Worm (Caenorhabditis elegans) whole organism, late embryonic: ENCODE results near the gene rpi-1.

Experiments used
- C08G9.2 ChIP-seq: sonication (generic microtip); optimal IDR thresholded peaks from 2 replicates; lab custom pipeline; 2016; ENCODE audit warnings: mild to moderate bottlenecking, missing genetic modification characterization, moderate library complexity, missing compliant biosample characterization
- K09A11.1 ChIP-seq: sonication (generic microtip); optimal IDR thresholded peaks from 2 replicates; lab custom pipeline; 2017; ENCODE audit warnings: antibody characterized with exemption, mild to moderate bottlenecking, missing genetic modification characterization, missing compliant biosample characterization; ENCODE audit not compliant: insufficient read depth
- T23F11.4 ChIP-seq: fragments of 200-800 bp; sonication (Bioruptor generic); optimal IDR thresholded peaks from 2 replicates; lab custom pipeline; 2018; ENCODE audit warnings: mild to moderate bottlenecking, missing genetic modification characterization, missing compliant biosample characterization
- Y22D7AL.16 ChIP-seq: sonication (generic microtip); optimal IDR thresholded peaks from 2 replicates; lab custom pipeline; 2016; ENCODE audit warnings: missing genetic modification characterization, missing compliant biosample characterization
- ahr-1 ChIP-seq: sonication (generic microtip); optimal IDR thresholded peaks from 2 replicates; lab custom pipeline; 2016; ENCODE audit warnings: missing genetic modification characterization, missing compliant biosample characterization
- ceh-14 ChIP-seq: sonication (generic microtip); optimal IDR thresholded peaks from 2 replicates; lab custom pipeline; 2016; ENCODE audit warnings: missing genotype, missing genetic modification characterization, missing compliant biosample characterization
- ceh-18 ChIP-seq: sonication (generic microtip); optimal IDR thresholded peaks from 2 replicates; lab custom pipeline; 2016; ENCODE audit warnings: missing genetic modification characterization, missing compliant biosample characterization
- ceh-2 ChIP-seq: sonication (generic microtip); optimal IDR thresholded peaks from 2 replicates; lab custom pipeline; 2016; ENCODE audit warnings: missing genotype, missing genetic modification characterization, missing compliant biosample characterization
- ceh-22 ChIP-seq: sonication (generic microtip); optimal IDR thresholded peaks from 2 replicates; lab custom pipeline; 2017; ENCODE audit warnings: missing biosample characterization, missing genetic modification characterization
- ceh-45 ChIP-seq: fragments of 200-800 bp; sonication (Bioruptor generic); IDR thresholded peaks from 2 replicates; pipeline ENCODE4 v1.3.6; 2022; ENCODE audit warnings: missing genetic modification reagents, missing genetic modification characterization, missing compliant biosample characterization
- ceh-9 ChIP-seq: sonication (generic microtip); optimal IDR thresholded peaks from 2 replicates; lab custom pipeline; 2016; ENCODE audit warnings: mild to moderate bottlenecking, missing genetic modification characterization, inconsistent platforms, missing compliant biosample characterization
- che-1 ChIP-seq: sonication (generic microtip); optimal IDR thresholded peaks from 2 replicates; lab custom pipeline; 2016; ENCODE audit warnings: mild to moderate bottlenecking, missing genetic modification characterization, missing compliant biosample characterization
- dmd-4 ChIP-seq: sonication (generic microtip); optimal IDR thresholded peaks from 2 replicates; lab custom pipeline; 2016; ENCODE audit warnings: borderline replicate concordance, missing genetic modification characterization, missing compliant biosample characterization
- dve-1 ChIP-seq: sonication (generic microtip); optimal IDR thresholded peaks from 2 replicates; lab custom pipeline; 2017; ENCODE audit warnings: antibody characterized with exemption, mild to moderate bottlenecking, missing genetic modification characterization, missing compliant biosample characterization
- elt-2 ChIP-seq: sonication (generic microtip); optimal IDR thresholded peaks from 2 replicates; lab custom pipeline; 2016; ENCODE audit warnings: missing genetic modification reagents, missing genetic modification characterization, missing compliant biosample characterization
- elt-4 ChIP-seq: sonication (generic microtip); optimal IDR thresholded peaks from 2 replicates; lab custom pipeline; 2016; ENCODE audit warnings: missing genetic modification characterization, missing compliant biosample characterization
- ets-4 ChIP-seq: sonication (generic microtip); optimal IDR thresholded peaks from 2 replicates; lab custom pipeline; 2016; ENCODE audit warnings: missing genetic modification characterization, missing compliant biosample characterization
- eyg-1 ChIP-seq: sonication (generic microtip); optimal IDR thresholded peaks from 2 replicates; lab custom pipeline; 2016; ENCODE audit warnings: missing genotype, missing genetic modification characterization, missing compliant biosample characterization
- fax-1 ChIP-seq: sonication (generic microtip); optimal IDR thresholded peaks from 2 replicates; lab custom pipeline; 2016; ENCODE audit warnings: missing genotype, missing genetic modification characterization, missing compliant biosample characterization
- fkh-6 ChIP-seq: sonication (generic microtip); optimal IDR thresholded peaks from 2 replicates; lab custom pipeline; 2016; ENCODE audit warnings: missing genetic modification characterization, missing compliant biosample characterization
- hlh-13 ChIP-seq: fragments of 200-800 bp; sonication (Bioruptor generic); optimal IDR thresholded peaks from 2 replicates; lab custom pipeline; 2018; ENCODE audit warnings: mild to moderate bottlenecking, missing genetic modification characterization, missing compliant biosample characterization
- hlh-8 ChIP-seq: sonication (generic microtip); optimal IDR thresholded peaks from 2 replicates; lab custom pipeline; 2016; ENCODE audit warnings: missing genotype, missing genetic modification characterization, missing compliant biosample characterization
- lim-6 ChIP-seq: sonication (generic microtip); optimal IDR thresholded peaks from 2 replicates; lab custom pipeline; 2016; ENCODE audit warnings: missing genetic modification characterization, missing compliant biosample characterization
- nfya-1 ChIP-seq: sonication (generic microtip); optimal IDR thresholded peaks from 2 replicates; lab custom pipeline; 2017; ENCODE audit warnings: missing genetic modification characterization, mild to moderate bottlenecking, missing compliant biosample characterization, antibody characterized with exemption, moderate library complexity
- nhr-232 ChIP-seq: sonication (generic microtip); optimal IDR thresholded peaks from 2 replicates; lab custom pipeline; 2016; ENCODE audit warnings: missing genetic modification characterization, missing compliant biosample characterization
- npax-4 ChIP-seq: sonication (generic microtip); optimal IDR thresholded peaks from 2 replicates; lab custom pipeline; 2016; ENCODE audit warnings: missing genetic modification characterization, missing compliant biosample characterization
- odd-2 ChIP-seq: sonication (generic microtip); optimal IDR thresholded peaks from 2 replicates; lab custom pipeline; 2017; ENCODE audit warnings: antibody characterized with exemption, mild to moderate bottlenecking, missing genetic modification characterization, missing compliant biosample characterization
- pat-9 ChIP-seq: fragments of 200-800 bp; sonication (Bioruptor generic); optimal IDR thresholded peaks from 2 replicates; lab custom pipeline; 2018; ENCODE audit warnings: mild to moderate bottlenecking, missing genetic modification characterization, moderate library complexity, missing compliant biosample characterization
- pqm-1 ChIP-seq: sonication (generic microtip); optimal IDR thresholded peaks from 2 replicates; lab custom pipeline; 2016; ENCODE audit warnings: missing genetic modification characterization, missing compliant biosample characterization
- pros-1 ChIP-seq: fragments of 150-350 bp; optimal IDR thresholded peaks from 2 replicates; lab custom pipeline; 2014; ENCODE audit warnings: missing biosample characterization, missing genetic modification reagents, missing genetic modification characterization
- sox-2 ChIP-seq: fragments of 200-800 bp; sonication (Bioruptor generic); IDR thresholded peaks from 2 replicates; pipeline ENCODE4 v1.3.6; 2022; ENCODE audit warnings: missing genetic modification reagents, missing genetic modification characterization, missing compliant biosample characterization
- ttx-3 ChIP-seq: sonication (generic microtip); optimal IDR thresholded peaks from 2 replicates; lab custom pipeline; 2016; ENCODE audit warnings: missing genetic modification reagents, missing genetic modification characterization, missing compliant biosample characterization
- unc-3 ChIP-seq, 2 experiments: fragments of 200-800 bp in 1 of 2; sonication (Bioruptor generic) in 1 of 2; sonication (generic microtip) in 1 of 2; conservative IDR thresholded peaks in 1 of 2; optimal IDR thresholded peaks in 1 of 2; 2 replicates each; pipeline versions ENCODE4 v1.3.6 to Lab custom; 2016 to 2022; ENCODE audit warnings: missing compliant biosample characterization in 2 of 2, missing genetic modification characterization in 2 of 2, missing genetic modification reagents in 1 of 2
- unc-42 ChIP-seq: sonication (generic microtip); optimal IDR thresholded peaks from 2 replicates; lab custom pipeline; 2016; ENCODE audit warnings: missing genotype, missing genetic modification characterization, missing compliant biosample characterization

rpi-1 gene

ce11 chrII:13976161-13976560 lies 13.9 kb upstream of the rpi-1 start, which contains the start of gene Y39G8B.2 (continued):
- TF ChIP-seq eyg-1 (peak; percentile 2), ceh-14 (peak; percentile 55), nhr-232 (tag; lab: Kevin White, UChicago) (no peak), ets-4 (tag; lab: Kevin White, UChicago) (no peak), ceh-45 (GFP tag; lab: Robert Waterston, UW) (no peak), pat-9 (tag; lab: Kevin White, UChicago) (peak; percentile 8)
- TF ChIP-seq, all 69 proteins: peak for 29

ce11 chrII:13974136-13974535 lies 11.9 kb upstream of the rpi-1 start:
- TF ChIP-seq ceh-18 (tag; lab: Kevin White, UChicago), result no peak
- no peak for TF ChIP-seq pros-1
- TF ChIP-seq elt-4, result no peak
- TF ChIP-seq odd-2 (tag; lab: Kevin White, UChicago), result no peak
- TF ChIP-seq hlh-8 (tag; lab: Kevin White, UChicago), result no peak
- peak; percentile 45 for TF ChIP-seq dve-1 (tag; lab: Kevin White, UChicago)
- TF ChIP-seq pqm-1 (tag; lab: Kevin White, UChicago), result no peak
- TF ChIP-seq ttx-3 (tag; lab: Kevin White, UChicago), result no peak
- no peak for TF ChIP-seq unc-3 (GFP tag; conservative IDR thresholded peaks at IDR 0.05; lab: Robert Waterston, UW)
- no peak for TF ChIP-seq unc-3 (tag; optimal IDR thresholded peaks at IDR 0.05; lab: Kevin White, UChicago)

- TF ChIP-seq hlh-13 (GFP tag; lab: Kevin White, UChicago) (no peak), odd-2 (tag; lab: Kevin White, UChicago) (no peak), sox-2 (GFP tag; lab: Robert Waterston, UW) (no peak), elt-2 (tag; lab: Kevin White, UChicago) (no peak)
These were observed 11.3 kb upstream of the rpi-1 start, which contains the start of gene Y39G8B.1 for ce11 chrII:13973514-13973913. Gene Y39G8B.1 (minus strand): TSS chrII:13973812.

ce11 chrII:13972199-13972598 lies 10.0 kb upstream of the rpi-1 start:
- TF ChIP-seq dmd-4 (tag; lab: Kevin White, UChicago) (no peak), ceh-9 (tag; lab: Kevin White, UChicago) (no peak), che-1 (tag; lab: Kevin White, UChicago) (no peak), lim-6 (tag; lab: Kevin White, UChicago) (no peak), unc-3 (GFP tag; conservative IDR thresholded peaks at IDR 0.05; lab: Robert Waterston, UW) (no peak), unc-3 (tag; optimal IDR thresholded peaks at IDR 0.05; lab: Kevin White, UChicago) (no peak), T23F11.4 (GFP tag; lab: Kevin White, UChicago) (no peak), Y22D7AL.16 (tag; lab: Kevin White, UChicago) (no peak), npax-4 (no peak), ceh-2 (tag; lab: Kevin White, UChicago) (no peak), C08G9.2 (tag; lab: Kevin White, UChicago) (no peak), ceh-22 (tag; lab: Kevin White, UChicago) (no peak), unc-42 (no peak), ahr-1 (tag; lab: Kevin White, UChicago) (no peak), fax-1 (tag; lab: Kevin White, UChicago) (no peak), fkh-6 (tag; lab: Kevin White, UChicago) (no peak), nhr-232 (tag; lab: Kevin White, UChicago) (no peak), elt-4 (no peak), ceh-14 (no peak), nfya-1 (tag; lab: Kevin White, UChicago) (no peak), K09A11.1 (tag; lab: Kevin White, UChicago) (no peak)
- TF ChIP-seq, all 69 proteins: peak for 0
